Worm (Caenorhabditis elegans): ENCODE results near the gene ceh-43.

ce11 chrIII:4495250-4495649 is 45.5 kb upstream of the ceh-43 start:
- TF ChIP-seq tab-1 (GFP tag; IDR thresholded peaks at IDR 0.05) (no peak), ref-1 (GFP tag; conservative IDR thresholded peaks at IDR 0.05) (no peak)
